Worm (Caenorhabditis elegans) whole organism, young adult: ENCODE data around the gene B0034.7.

Experiments
- F57A8.1 ChIP-seq: fragments of 200-800 bp; sonication (Bioruptor generic); optimal IDR thresholded peaks from 2 replicates; lab custom pipeline; 2018; ENCODE audit warnings: mild to moderate bottlenecking, missing genetic modification characterization, moderate library complexity, missing compliant biosample characterization
- K11D2.4 ChIP-seq: fragments of 200-800 bp; sonication (Bioruptor generic); IDR thresholded peaks from 2 replicates; pipeline ENCODE4 v1.3.6; 2022; ENCODE audit warnings: missing genetic modification reagents, missing genetic modification characterization, missing compliant biosample characterization
- T26A5.8 ChIP-seq: sonication (generic microtip); optimal IDR thresholded peaks from 2 replicates; lab custom pipeline; 2016; ENCODE audit warnings: missing genetic modification characterization, missing compliant biosample characterization
- ama-1 ChIP-seq, 3 experiments: fragments of 150-350 bp in 1 of 3; sonication (generic microtip) in 2 of 3; optimal IDR thresholded peaks; 2 replicates each; lab custom pipeline; 2014 to 2018; ENCODE audit warnings: missing biosample characterization in 2 of 3, missing genetic modification characterization in 2 of 3, missing genetic modification reagents in 2 of 3
- ceh-58 ChIP-seq: fragments of 200-800 bp; sonication (Bioruptor generic); IDR thresholded peaks from 2 replicates; pipeline ENCODE4 v1.3.6; 2022; ENCODE audit warnings: missing genetic modification characterization, missing compliant biosample characterization
- hmg-1.2 ChIP-seq: fragments of 200-800 bp; sonication (Bioruptor generic); IDR thresholded peaks from 2 replicates; pipeline ENCODE4 v1.3.6; 2022; ENCODE audit warnings: missing genetic modification reagents, missing genetic modification characterization, missing compliant biosample characterization
- lag-1 ChIP-seq: fragments of 200-800 bp; sonication (Bioruptor generic); IDR thresholded peaks from 2 replicates; pipeline ENCODE4 v1.3.6; 2022; ENCODE audit warnings: missing genetic modification reagents, missing genetic modification characterization, missing compliant biosample characterization
- rec-8 ChIP-seq, 2 experiments: sonication (generic microtip); optimal IDR thresholded peaks; 2 replicates each; lab custom pipeline; 2016; ENCODE audit warnings: mild to moderate bottlenecking in 2 of 2, missing genetic modification characterization in 2 of 2, missing genetic modification reagents in 2 of 2, missing genotype in 2 of 2, missing biosample characterization in 1 of 2, missing compliant biosample characterization in 1 of 2, moderate library complexity in 1 of 2
- sea-2 ChIP-seq: fragments of 200-800 bp; sonication (Bioruptor generic); IDR thresholded peaks from 2 replicates; pipeline ENCODE4 v1.3.6; 2022; ENCODE audit warnings: missing genetic modification characterization, missing compliant biosample characterization
- snpc-1.1 ChIP-seq: sonication (generic microtip); optimal IDR thresholded peaks from 2 replicates; lab custom pipeline; 2017; ENCODE audit warnings: missing genetic modification characterization, mild to moderate bottlenecking, missing compliant biosample characterization, antibody characterized with exemption, moderate library complexity, missing genotype, missing genetic modification reagents; ENCODE audit not compliant: insufficient read depth
- snpc-1.3 ChIP-seq: sonication (generic microtip); optimal IDR thresholded peaks from 2 replicates; lab custom pipeline; 2017; ENCODE audit warnings: missing genetic modification characterization, mild to moderate bottlenecking, missing compliant biosample characterization, antibody characterized with exemption, moderate library complexity, missing genotype, missing genetic modification reagents; ENCODE audit not compliant: insufficient read depth
- unc-130 ChIP-seq: sonication (generic microtip); optimal IDR thresholded peaks from 2 replicates; lab custom pipeline; 2016; ENCODE audit warnings: missing genetic modification reagents, missing genetic modification characterization, missing compliant biosample characterization
- ztf-3 ChIP-seq: fragments of 200-800 bp; sonication (Bioruptor generic); optimal IDR thresholded peaks from 2 replicates; lab custom pipeline; 2018; ENCODE audit warnings: mild to moderate bottlenecking, missing genetic modification characterization, missing compliant biosample characterization

- TF ChIP-seq snpc-1.3 (tag; lab: Kevin White, UChicago) (no peak), ceh-58 (GFP tag; lab: Robert Waterston, UW) (no peak), ztf-3 (GFP tag; lab: Kevin White, UChicago) (no peak), sea-2 (GFP tag; lab: Robert Waterston, UW) (no peak), unc-130 (no peak), F57A8.1 (GFP tag; lab: Kevin White, UChicago) (no peak), K11D2.4 (GFP tag; lab: Robert Waterston, UW) (no peak), snpc-1.1 (tag; lab: Kevin White, UChicago) (no peak), hmg-1.2 (GFP tag; lab: Robert Waterston, UW) (no peak), rec-8 (tag; optimal IDR thresholded peaks at IDR 0.05; lab: Kevin White, UChicago) (no peak), ama-1 (optimal IDR thresholded peaks at IDR 0.05; lab: Kevin White, UChicago) (no peak), ama-1 (GFP tag; optimal IDR thresholded peaks at IDR 0.05; lab: Kevin White, UChicago) (no peak), T26A5.8 (tag; lab: Kevin White, UChicago) (no peak), lag-1 (no peak)
These were observed 15.0 kb upstream of the B0034.7 start for ce11 chrII:5946438-5946837.
